Worm (Caenorhabditis elegans): Measurements from ENCODE around the gene fbxa-188.

fbxa-188 gene

ce11 chrV:17344876-17345275 is at the start of gene fbxa-188, which contains the start of gene fbxa-189:
Gene fbxa-188, minus strand, starts transcription at chrV:17344926.
Gene fbxa-189, plus strand, starts transcription at chrV:17345214.
- no peak for TF ChIP-seq B0019.2 (GFP tag; conservative IDR thresholded peaks at IDR 0.05)
- TF ChIP-seq nhr-80 (tag; optimal IDR thresholded peaks at IDR 0.05): peak; percentile 24
- TF ChIP-seq ceh-79 (tag; optimal IDR thresholded peaks at IDR 0.05): no peak

ce11 chrV:17379932-17380331 is 35.2 kb upstream of the fbxa-188 start, which contains the start of gene Y20C6A.4:
Gene Y20C6A.4, plus strand, starts transcription at chrV:17380232.
- no peak for TF ChIP-seq zfh-2 (GFP tag; conservative IDR thresholded peaks at IDR 0.05)

DNA sequence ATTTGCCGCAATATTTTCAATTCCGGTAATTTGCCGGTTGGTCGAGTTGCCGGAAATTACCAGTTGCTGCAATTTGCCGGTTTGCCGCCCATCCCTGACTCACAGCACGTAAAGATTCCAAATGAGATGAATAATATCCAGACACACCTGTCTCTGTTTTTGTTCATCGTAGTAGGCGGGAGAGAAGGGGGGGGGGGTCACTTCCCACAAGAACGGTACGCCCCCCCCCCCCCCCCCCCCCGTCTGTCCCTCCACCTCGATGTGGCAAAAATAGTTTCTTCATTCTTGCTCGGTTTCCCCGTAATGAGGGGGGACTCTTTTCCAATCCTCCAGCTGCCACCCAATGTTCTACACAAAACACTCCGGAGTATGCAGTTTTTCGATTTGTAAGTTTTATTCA is 32.4 kb upstream of the fbxa-188 start, which contains the start of gene fbxb-7:
TSS of gene fbxb-7 (plus strand) at position 267 of the 400 bp plus-strand sequence.
- no peak for TF ChIP-seq nhr-179 (tag; optimal IDR thresholded peaks at IDR 0.05)
- peak; percentile 98 for TF ChIP-seq egrh-3 (GFP tag; IDR thresholded peaks at IDR 0.05)
- TF ChIP-seq egl-44 (GFP tag; IDR thresholded peaks at IDR 0.05): no peak
- no peak for TF ChIP-seq atf-7 (tag; optimal IDR thresholded peaks at IDR 0.05)
- peak; percentile 83 for TF ChIP-seq zfh-2 (GFP tag; conservative IDR thresholded peaks at IDR 0.05)
- no peak for TF ChIP-seq unc-62 (GFP tag; optimal IDR thresholded peaks at IDR 0.05)
- no peak for TF ChIP-seq T26A5.8 (tag; optimal IDR thresholded peaks at IDR 0.05)
- TF ChIP-seq akir-1 (GFP tag; optimal IDR thresholded peaks at IDR 0.05): no peak
- no peak for TF ChIP-seq hmg-20 (GFP tag; IDR thresholded peaks at IDR 0.05)
- no peak for TF ChIP-seq cebp-2 (GFP tag; IDR thresholded peaks at IDR 0.05)
- peak; percentile 77; the same call in 1 of the 2 replicates for TF ChIP-seq aptf-2 (GFP tag; conservative IDR thresholded peaks at IDR 0.05)
- no peak for TF ChIP-seq hmg-1.2 (GFP tag; IDR thresholded peaks at IDR 0.05)
- TF ChIP-seq unc-130 (GFP tag; optimal IDR thresholded peaks at IDR 0.05): no peak
- TF ChIP-seq F57C9.4 (tag; optimal IDR thresholded peaks at IDR 0.05): no peak
- TF ChIP-seq dox-1 (GFP tag; IDR thresholded peaks at IDR 0.05): no peak
- no peak for TF ChIP-seq rec-8 (tag; optimal IDR thresholded peaks at IDR 0.05)

ce11 chrV:17376639-17377038 is 31.9 kb upstream of the fbxa-188 start, which contains the start of gene Y20C6A.1:
Gene Y20C6A.1, minus strand, starts transcription at chrV:17376745.
- TF ChIP-seq snpc-4 (GFP tag; optimal IDR thresholded peaks at IDR 0.05) (no peak), snpc-4 (tag; optimal IDR thresholded peaks at IDR 0.05) (peak in 1 of 4 experiments; percentile 44), aptf-3 (GFP tag; IDR thresholded peaks at IDR 0.05) (no peak)

ce11 chrV:17352827-17353373 is 8.2 kb upstream of the fbxa-188 start, which contains the start of the genes fbxa-134 and F47H4.2:
Gene fbxa-134, minus strand, starts transcription at chrV:17352870.
Gene F47H4.2, plus strand, starts transcription at chrV:17353323.
- TF ChIP-seq him-1 (tag; optimal IDR thresholded peaks at IDR 0.05) (no peak), egrh-3 (GFP tag; IDR thresholded peaks at IDR 0.05) (no peak), attf-5 (GFP tag; optimal IDR thresholded peaks at IDR 0.05) (peak; percentile 11), lir-1 (GFP tag; conservative IDR thresholded peaks at IDR 0.05) (no peak), nhr-80 (tag; optimal IDR thresholded peaks at IDR 0.05) (peak; percentile 69), K11D2.4 (GFP tag; IDR thresholded peaks at IDR 0.05) (no peak), snpc-4 (GFP tag; optimal IDR thresholded peaks at IDR 0.05) (no peak), snpc-4 (tag; optimal IDR thresholded peaks at IDR 0.05) (peak in 1 of 4 experiments; percentile 53)

DNA sequence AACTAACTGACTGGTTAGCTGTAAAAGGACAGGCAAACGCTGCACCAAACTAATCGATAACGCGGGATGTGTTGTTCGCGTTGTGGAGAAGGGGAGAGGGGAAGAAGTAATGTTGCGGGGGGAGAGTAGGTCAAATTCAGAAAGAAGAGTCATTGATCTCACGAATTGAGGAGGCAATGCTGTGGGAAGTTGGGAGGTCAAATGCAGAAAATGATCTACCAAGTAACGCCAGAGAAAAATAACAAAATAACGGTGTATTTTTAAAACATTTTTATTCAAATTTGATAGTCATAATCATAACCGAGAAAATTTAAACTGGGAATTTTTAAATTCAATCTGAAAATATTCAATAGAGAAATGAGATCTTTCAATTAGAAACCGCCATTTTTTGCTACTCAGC is 5.4 kb upstream of the fbxa-188 start, which contains the start of gene lsy-27:
TSS of gene lsy-27 (minus strand) at position 101 of the 400 bp plus-strand sequence.
- TF ChIP-seq F49E8.2 (tag; optimal IDR thresholded peaks at IDR 0.05; ENCODE audit: insufficient read depth) (no peak), madf-6 (GFP tag; IDR thresholded peaks at IDR 0.05) (peak; percentile 45; the same call in 1 of the 2 replicates), efl-1 (GFP tag; optimal IDR thresholded peaks at IDR 0.05) (peak; percentile 14)

All from whole organism, young adult.